Worm (Caenorhabditis elegans) whole organism, L3 larva: Measurements from ENCODE around the gene mecr-1.

Experiments used
- R02D3.7 ChIP-seq: fragments of 150-350 bp; optimal IDR thresholded peaks from 2 replicates; lab custom pipeline; 2014; ENCODE audit warnings: missing biosample characterization, missing genetic modification characterization
- ama-1 ChIP-seq: fragments of 150-350 bp; optimal IDR thresholded peaks from 2 replicates; lab custom pipeline; 2018
- ceh-16 ChIP-seq: sonication (generic microtip); optimal IDR thresholded peaks from 2 replicates; lab custom pipeline; 2017; ENCODE audit warnings: missing biosample characterization, missing genetic modification characterization
- ceh-28 ChIP-seq: fragments of 150-350 bp; optimal IDR thresholded peaks from 2 replicates; lab custom pipeline; 2014; ENCODE audit warnings: missing biosample characterization, missing genetic modification reagents, missing genetic modification characterization
- daf-12 ChIP-seq: fragments of 150-350 bp; optimal IDR thresholded peaks from 2 replicates; lab custom pipeline; 2014; ENCODE audit warnings: missing biosample characterization, missing genetic modification reagents, missing genetic modification characterization
- egl-27 ChIP-seq: sonication (generic microtip); optimal IDR thresholded peaks from 4 replicates; lab custom pipeline; 2017; ENCODE audit warnings: missing biosample characterization, missing genetic modification reagents, missing genetic modification characterization
- egl-5 ChIP-seq: fragments of 150-350 bp; optimal IDR thresholded peaks from 2 replicates; lab custom pipeline; 2017; ENCODE audit warnings: missing biosample characterization, missing genetic modification reagents, missing genetic modification characterization, inconsistent platforms
- elt-2 ChIP-seq: sonication (generic microtip); optimal IDR thresholded peaks from 2 replicates; lab custom pipeline; 2016; ENCODE audit warnings: missing genetic modification reagents, mild to moderate bottlenecking, missing genetic modification characterization, missing compliant biosample characterization
- elt-3 ChIP-seq, 3 experiments: fragments of 150-350 bp in 1 of 3; sonication (generic microtip) in 2 of 3; optimal IDR thresholded peaks; 2 replicates in 2 of 3; 4 replicates in 1 of 3; lab custom pipeline; 2014 to 2017; ENCODE audit warnings: missing biosample characterization in 3 of 3, missing genetic modification characterization in 3 of 3
- eor-1 ChIP-seq, 2 experiments: fragments of 150-350 bp; optimal IDR thresholded peaks; 2 replicates each; lab custom pipeline; 2014 to 2018; ENCODE audit warnings: missing biosample characterization in 2 of 2, missing genetic modification characterization in 2 of 2
- fkh-10 ChIP-seq: sonication (generic microtip); optimal IDR thresholded peaks from 2 replicates; lab custom pipeline; 2017; ENCODE audit warnings: missing biosample characterization, missing genetic modification reagents, missing genetic modification characterization
- fkh-2 ChIP-seq: fragments of 150-350 bp; optimal IDR thresholded peaks from 2 replicates; lab custom pipeline; 2014; ENCODE audit warnings: missing biosample characterization, missing genetic modification reagents, missing genetic modification characterization
- fos-1 ChIP-seq: fragments of 150-350 bp; optimal IDR thresholded peaks from 2 replicates; lab custom pipeline; 2014; ENCODE audit warnings: missing biosample characterization, missing genetic modification characterization
- hmg-11 ChIP-seq: sonication (generic microtip); optimal IDR thresholded peaks from 2 replicates; lab custom pipeline; 2016; ENCODE audit warnings: missing genetic modification characterization, missing compliant biosample characterization
- jun-1 ChIP-seq: fragments of 150-350 bp; optimal IDR thresholded peaks from 2 replicates; lab custom pipeline; 2014; ENCODE audit warnings: missing biosample characterization, missing genetic modification reagents, missing genetic modification characterization
- lin-15B ChIP-seq: fragments of 150-350 bp; optimal IDR thresholded peaks from 2 replicates; lab custom pipeline; 2014; ENCODE audit warnings: missing biosample characterization, missing genetic modification characterization
- lin-39 ChIP-seq: fragments of 150-350 bp; optimal IDR thresholded peaks from 2 replicates; lab custom pipeline; 2018; ENCODE audit warnings: missing biosample characterization, missing genetic modification reagents, missing genetic modification characterization
- nfya-1 ChIP-seq: sonication (generic microtip); optimal IDR thresholded peaks from 2 replicates; lab custom pipeline; 2017; ENCODE audit warnings: missing genetic modification characterization, mild to moderate bottlenecking, missing compliant biosample characterization, antibody characterized with exemption, moderate library complexity; ENCODE audit not compliant: insufficient read depth
- nhr-11 ChIP-seq: fragments of 150-350 bp; optimal IDR thresholded peaks from 2 replicates; lab custom pipeline; 2014; ENCODE audit warnings: missing biosample characterization, missing genetic modification characterization
- nhr-12 ChIP-seq: fragments of 150-350 bp; optimal IDR thresholded peaks from 2 replicates; lab custom pipeline; 2014; ENCODE audit warnings: missing biosample characterization, missing genetic modification characterization
- nhr-23 ChIP-seq: fragments of 150-350 bp; optimal IDR thresholded peaks from 2 replicates; lab custom pipeline; 2014; ENCODE audit warnings: missing biosample characterization, missing genetic modification reagents, missing genetic modification characterization
- nhr-25 ChIP-seq: sonication (generic microtip); optimal IDR thresholded peaks from 2 replicates; lab custom pipeline; 2017; ENCODE audit warnings: missing biosample characterization, missing genetic modification characterization
- nhr-43 ChIP-seq: sonication (generic microtip); optimal IDR thresholded peaks from 2 replicates; lab custom pipeline; 2016; ENCODE audit warnings: mild to moderate bottlenecking, missing genetic modification characterization, missing compliant biosample characterization; ENCODE audit not compliant: poor library complexity, severe bottlenecking
- nhr-67 ChIP-seq: fragments of 150-350 bp; optimal IDR thresholded peaks from 2 replicates; lab custom pipeline; 2014; ENCODE audit warnings: missing biosample characterization, missing genetic modification characterization
- nhr-76 ChIP-seq: fragments of 150-350 bp; sonication (generic microtip); optimal IDR thresholded peaks from 5 replicates; lab custom pipeline; 2014; ENCODE audit warnings: missing biosample characterization, missing genetic modification characterization
- pha-4 ChIP-seq: fragments of 150-350 bp; optimal IDR thresholded peaks from 2 replicates; lab custom pipeline; 2014; ENCODE audit warnings: missing biosample characterization, missing genetic modification reagents, missing genetic modification characterization
- pqm-1 ChIP-seq: fragments of 150-350 bp; optimal IDR thresholded peaks from 2 replicates; lab custom pipeline; 2017; ENCODE audit warnings: missing biosample characterization, missing genetic modification characterization, inconsistent platforms
- sea-2 ChIP-seq: fragments of 150-350 bp; sonication (generic microtip); optimal IDR thresholded peaks from 4 replicates; lab custom pipeline; 2014; ENCODE audit warnings: missing biosample characterization, missing genetic modification reagents, missing genetic modification characterization
- skn-1 ChIP-seq: fragments of 150-350 bp; optimal IDR thresholded peaks from 2 replicates; lab custom pipeline; 2014; ENCODE audit warnings: missing biosample characterization, missing genetic modification characterization
- snpc-4 ChIP-seq: fragments of 150-350 bp; optimal IDR thresholded peaks from 2 replicates; lab custom pipeline; 2014; ENCODE audit warnings: missing biosample characterization, missing genetic modification characterization
- tbx-2 ChIP-seq: sonication (generic microtip); optimal IDR thresholded peaks from 2 replicates; lab custom pipeline; 2016; ENCODE audit warnings: mild to moderate bottlenecking, missing genetic modification characterization, missing compliant biosample characterization
- unc-62 ChIP-seq: fragments of 150-350 bp; sonication (generic microtip); optimal IDR thresholded peaks from 4 replicates; lab custom pipeline; 2014; ENCODE audit warnings: missing biosample characterization, missing genetic modification reagents, missing genetic modification characterization
- ztf-11 ChIP-seq: fragments of 150-350 bp; optimal IDR thresholded peaks from 2 replicates; lab custom pipeline; 2014; ENCODE audit warnings: missing biosample characterization, missing genetic modification characterization

mecr-1 gene

DNA sequence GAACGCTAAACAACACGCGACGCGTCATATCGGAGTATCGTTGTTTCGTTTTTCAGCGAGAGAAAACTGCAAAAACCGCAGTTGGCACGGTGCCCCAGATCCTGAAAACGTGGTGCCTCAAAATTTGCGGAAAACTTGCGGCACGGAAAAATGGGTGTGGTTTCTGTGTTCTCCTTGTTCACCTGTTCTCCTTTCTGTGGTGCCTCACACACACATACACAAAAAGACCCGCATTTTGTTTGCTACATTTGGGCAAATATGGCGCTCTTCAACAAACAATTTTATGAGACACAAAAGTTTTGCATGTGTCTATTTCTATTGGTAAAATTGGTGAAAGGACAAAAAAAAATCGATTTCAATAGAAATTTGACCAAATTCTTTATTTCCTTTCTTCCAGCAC is 11.7 kb upstream of the mecr-1 start:
- TF ChIP-seq ceh-16 (tag; lab: Kevin White, UChicago) (no peak), pha-4 (tag; lab: Kevin White, UChicago) (peak; percentile 87)

DNA sequence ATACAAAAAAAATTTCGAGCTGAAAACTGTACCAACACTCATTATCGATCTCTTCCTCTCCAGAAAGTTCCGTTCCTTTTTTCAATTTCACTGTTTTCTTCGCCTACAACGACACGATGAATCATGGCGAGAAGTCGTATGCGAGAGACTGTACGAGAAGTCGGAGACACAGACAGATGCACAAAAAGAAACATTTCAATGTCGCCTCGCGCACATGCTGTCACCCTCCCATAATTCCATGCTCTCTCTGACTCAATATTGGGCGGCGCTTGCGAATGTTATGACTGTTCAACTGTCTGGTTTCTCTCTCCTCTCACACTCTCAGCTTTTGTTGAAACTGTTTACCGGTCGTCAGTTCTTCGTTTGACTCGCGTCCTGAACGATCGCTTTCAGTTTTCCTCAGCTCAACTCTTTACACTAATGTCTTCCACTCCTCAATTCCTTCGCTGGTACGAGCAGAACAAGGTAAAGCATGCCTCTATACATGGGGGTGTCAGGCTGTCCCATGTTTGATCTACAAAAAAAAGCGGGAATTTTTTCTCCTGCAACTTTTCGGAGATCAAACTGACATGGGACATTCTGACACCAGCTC is 9.7 kb upstream of the mecr-1 start:
- TF ChIP-seq lin-39 (peak; percentile 32), eor-1 (tag; optimal IDR thresholded peaks at IDR 0.05; lab: Kevin White, UChicago) (no peak), hmg-11 (tag; lab: Kevin White, UChicago) (peak; percentile 29), nfya-1 (peak; percentile 33), nhr-25 (tag; lab: Kevin White, UChicago) (peak; percentile 41), nhr-23 (peak; percentile 2), tbx-2 (no peak), pha-4 (tag; lab: Kevin White, UChicago) (peak; percentile 75)

DNA sequence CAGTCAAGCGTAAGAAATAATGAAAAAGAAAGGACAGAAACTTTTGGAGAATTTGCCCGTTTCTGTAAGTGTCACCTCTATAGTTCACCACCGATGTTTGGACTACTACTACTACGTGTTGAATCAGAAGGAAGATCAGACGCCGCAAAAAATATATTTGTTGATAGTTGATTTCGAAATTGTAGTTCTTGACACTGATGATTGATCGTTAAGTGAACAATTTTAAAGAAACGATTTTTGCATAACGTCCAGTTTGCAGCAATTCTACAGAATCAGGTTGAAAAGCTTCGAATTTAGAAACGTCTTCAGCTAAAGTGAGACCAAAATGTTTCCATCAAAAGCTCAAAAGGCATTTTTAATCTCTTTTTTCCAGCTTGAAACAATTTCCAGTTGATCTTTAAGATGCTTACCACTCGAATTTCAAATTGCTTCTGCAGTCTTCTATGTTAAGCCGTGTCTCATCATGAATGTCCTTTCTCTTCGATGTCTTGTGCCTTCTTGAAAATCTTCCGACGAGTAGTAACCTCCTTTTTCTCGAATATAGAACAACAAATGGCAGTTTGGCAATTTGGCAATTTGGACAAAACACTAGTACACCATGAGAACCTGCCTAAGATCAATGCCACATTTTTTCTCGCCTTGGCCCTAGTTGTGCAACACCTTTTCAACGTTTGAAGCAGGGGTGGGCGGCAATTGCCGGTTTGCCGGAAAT is 8.7 kb upstream of the mecr-1 start:
- TF ChIP-seq ama-1 (lab: Kevin White, UChicago), result peak; percentile 52
- TF ChIP-seq fkh-2 (tag; lab: Kevin White, UChicago), result no peak

DNA sequence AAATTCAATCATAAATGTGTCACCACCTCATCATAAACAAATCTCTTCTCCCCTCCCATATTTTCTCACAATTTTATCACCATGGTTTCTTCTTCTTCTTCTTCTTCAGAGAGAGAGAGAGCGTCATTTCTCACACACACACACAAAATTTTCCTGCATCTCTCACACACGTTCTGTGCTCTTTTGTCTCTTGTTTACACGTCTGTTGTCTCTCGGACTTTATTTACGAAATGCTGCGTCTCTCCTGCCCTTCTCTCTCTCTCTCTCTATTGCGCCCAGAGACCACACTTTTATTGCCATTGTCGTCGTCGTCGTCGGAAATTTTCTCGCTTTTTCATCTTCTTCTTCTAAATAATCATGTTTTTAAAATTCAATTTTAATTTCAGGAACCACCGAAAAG is 8.0 kb upstream of the mecr-1 start, which contains the start of gene lec-1:
Gene lec-1 (plus strand): TSS at position 387 of the 400 bp plus-strand sequence.
- TF ChIP-seq egl-5 (tag; lab: Kevin White, UChicago), result peak; percentile 88
- TF ChIP-seq hmg-11 (tag; lab: Kevin White, UChicago), result peak; percentile 46
- no peak for TF ChIP-seq elt-3 (tag; optimal IDR thresholded peaks at IDR 0.05; lab: Kevin White, UChicago)
- no peak for TF ChIP-seq sea-2 (GFP tag; lab: Kevin White, UChicago)
- TF ChIP-seq snpc-4, result peak; percentile 6
- no peak for TF ChIP-seq nhr-12 (tag; lab: Kevin White, UChicago)
- TF ChIP-seq fos-1 (tag; lab: Kevin White, UChicago), result no peak
- TF ChIP-seq nfya-1, result peak; percentile 74
- peak; percentile 52 for TF ChIP-seq fkh-2 (tag; lab: Kevin White, UChicago)
- TF ChIP-seq fkh-10 (GFP tag; lab: Kevin White, UChicago), result peak; percentile 35
- peak; percentile 57 for TF ChIP-seq elt-2 (tag; lab: Kevin White, UChicago)
- TF ChIP-seq pha-4 (tag; lab: Kevin White, UChicago), result peak; percentile 98
- peak; percentile 12 for TF ChIP-seq lin-15B
- no peak for TF ChIP-seq nhr-43 (tag; lab: Kevin White, UChicago)
- no peak for TF ChIP-seq nhr-67 (tag; lab: Kevin White, UChicago)
- TF ChIP-seq ztf-11 (tag; lab: Kevin White, UChicago), result no peak
- TF ChIP-seq unc-62 (GFP tag; lab: Kevin White, UChicago), result peak; percentile 3
- no peak for TF ChIP-seq nhr-11 (tag; lab: Kevin White, UChicago)
- no peak for TF ChIP-seq R02D3.7 (tag; lab: Kevin White, UChicago)
- no peak for TF ChIP-seq daf-12 (tag; lab: Kevin White, UChicago)
- TF ChIP-seq jun-1 (tag; lab: Kevin White, UChicago), result no peak
- TF ChIP-seq skn-1, result no peak
- TF ChIP-seq ceh-28 (tag; lab: Kevin White, UChicago), result no peak
- peak; percentile 41 for TF ChIP-seq ama-1 (lab: Kevin White, UChicago)
- no peak for TF ChIP-seq nhr-76 (tag; lab: Kevin White, UChicago)
- TF ChIP-seq pqm-1, result peak; percentile 67
- TF ChIP-seq lin-39, result no peak
- peak; percentile 1 for TF ChIP-seq nhr-23

DNA sequence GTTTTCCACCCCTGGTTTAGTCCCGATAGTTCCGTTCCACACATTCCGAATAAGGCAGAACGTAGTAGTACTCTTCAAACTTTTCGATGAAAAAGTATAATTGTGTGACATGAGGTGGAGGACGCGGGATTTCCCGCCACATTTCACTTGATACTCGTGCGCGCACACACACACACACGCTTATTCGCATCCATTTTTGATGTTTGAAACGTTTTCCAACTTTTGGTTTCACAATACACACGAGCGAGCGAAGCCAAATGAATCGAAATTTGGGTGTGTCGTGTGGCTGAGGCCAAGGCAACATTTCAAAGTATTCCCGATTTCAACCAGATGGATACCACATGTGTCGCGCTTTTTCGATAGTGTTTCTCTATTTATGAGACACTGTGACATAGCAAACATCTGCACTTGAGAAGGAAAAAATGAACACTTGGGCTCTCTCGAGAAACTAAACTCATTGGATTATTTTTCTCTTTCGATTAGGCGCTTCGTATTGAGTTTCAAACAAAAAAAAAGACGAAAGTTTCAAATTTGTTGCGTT is 6.5 kb upstream of the mecr-1 start:
- TF ChIP-seq pqm-1, result no peak
- no peak for TF ChIP-seq ceh-16 (tag; lab: Kevin White, UChicago)
- no peak for TF ChIP-seq egl-27 (tag; lab: Kevin White, UChicago)
- no peak for TF ChIP-seq pha-4 (tag; lab: Kevin White, UChicago)
- TF ChIP-seq daf-12 (tag; lab: Kevin White, UChicago), result no peak
